Fruit fly (Drosophila melanogaster) whole organism, prepupa: ENCODE data around the gene Cp16.

ENCODE experiments used
- Blimp-1 ChIP-seq: fragments of 200-800 bp; sonication (Bioruptor generic); optimal IDR thresholded peaks from 3 replicates; lab custom pipeline; 2017; ENCODE audit warnings: missing biosample characterization, missing genetic modification characterization, mild to moderate bottlenecking, moderate library complexity, missing genetic modification reagents
- CG10631 ChIP-seq: fragments of 200-800 bp; sonication (Bioruptor generic); optimal IDR thresholded peaks from 2 replicates; lab custom pipeline; 2016; ENCODE audit warnings: missing biosample characterization, missing genetic modification characterization
- CG11902 ChIP-seq: fragments of 200-800 bp; sonication (Bioruptor generic); optimal IDR thresholded peaks from 3 replicates; lab custom pipeline; 2016; ENCODE audit warnings: missing biosample characterization, missing genetic modification characterization
- CG15336 ChIP-seq: fragments of 200-800 bp; sonication (Bioruptor generic); IDR thresholded peaks from 2 replicates; pipeline ENCODE4 v1.3.6; 2022; ENCODE audit warnings: missing biosample characterization, missing genetic modification characterization
- CG1621 ChIP-seq: fragments of 200-800 bp; sonication (Bioruptor generic); optimal IDR thresholded peaks from 3 replicates; lab custom pipeline; 2018; ENCODE audit warnings: missing biosample characterization, mild to moderate bottlenecking, missing genetic modification characterization
- CG32006 ChIP-seq: fragments of 200-800 bp; sonication (Bioruptor generic); optimal IDR thresholded peaks from 3 replicates; lab custom pipeline; 2017; ENCODE audit warnings: missing biosample characterization, mild to moderate bottlenecking, missing genetic modification characterization
- CG3919 ChIP-seq: fragments of 200-800 bp; sonication (Bioruptor generic); optimal IDR thresholded peaks from 3 replicates; lab custom pipeline; 2016; ENCODE audit warnings: missing biosample characterization, missing genetic modification characterization
- CG4318 ChIP-seq: fragments of 200-800 bp; sonication (Bioruptor generic); optimal IDR thresholded peaks from 3 replicates; lab custom pipeline; 2017; ENCODE audit warnings: missing biosample characterization, mild to moderate bottlenecking, missing genetic modification characterization
- CG6163 ChIP-seq: fragments of 200-800 bp; sonication (Bioruptor generic); IDR thresholded peaks from 3 replicates; pipeline ENCODE4 v1.3.6; 2022; ENCODE audit warnings: missing biosample characterization, missing genetic modification characterization
- CG6276 ChIP-seq: fragments of 200-800 bp; sonication (Bioruptor generic); optimal IDR thresholded peaks from 2 replicates; lab custom pipeline; 2017; ENCODE audit warnings: missing biosample characterization, mild to moderate bottlenecking, missing genetic modification characterization
- CG6808 ChIP-seq: fragments of 200-800 bp; sonication (Bioruptor generic); optimal IDR thresholded peaks from 3 replicates; lab custom pipeline; 2017; ENCODE audit warnings: missing biosample characterization, missing genetic modification characterization, mild to moderate bottlenecking, moderate library complexity, missing genetic modification reagents
- CG6854 ChIP-seq: fragments of 200-800 bp; sonication (Bioruptor generic); optimal IDR thresholded peaks from 2 replicates; lab custom pipeline; 2017; ENCODE audit warnings: missing biosample characterization, mild to moderate bottlenecking, missing genetic modification characterization
- CG7368 ChIP-seq: fragments of 200-800 bp; sonication (Bioruptor generic); optimal IDR thresholded peaks from 3 replicates; lab custom pipeline; 2016; ENCODE audit warnings: missing biosample characterization, missing genetic modification characterization
- CG8119 ChIP-seq: fragments of 200-800 bp; sonication (Bioruptor generic); IDR thresholded peaks from 3 replicates; pipeline ENCODE4 v1.3.6; 2022; ENCODE audit warnings: missing biosample characterization, missing genetic modification characterization
- CG8319 ChIP-seq: fragments of 200-800 bp; sonication (Bioruptor generic); optimal IDR thresholded peaks from 3 replicates; lab custom pipeline; 2016; ENCODE audit warnings: missing biosample characterization, missing genetic modification characterization
- CG9139 ChIP-seq: fragments of 200-800 bp; sonication (Bioruptor generic); optimal IDR thresholded peaks from 3 replicates; lab custom pipeline; 2017; ENCODE audit warnings: missing biosample characterization, mild to moderate bottlenecking, missing genetic modification characterization
- Eip75B ChIP-seq: fragments of 200-800 bp; sonication (Bioruptor generic); optimal IDR thresholded peaks from 3 replicates; lab custom pipeline; 2016; ENCODE audit warnings: missing biosample characterization, missing genetic modification characterization
- Eip78C ChIP-seq: fragments of 200-800 bp; sonication (Bioruptor generic); peaks from one replicate; lab custom pipeline; 2016; ENCODE audit warnings: missing biosample characterization, missing genetic modification characterization
- Eip93F ChIP-seq: fragments of 200-800 bp; sonication (Bioruptor generic); optimal IDR thresholded peaks from 2 replicates; lab custom pipeline; 2016; ENCODE audit warnings: missing biosample characterization, mild to moderate bottlenecking, missing genetic modification characterization
- Ets96B ChIP-seq: fragments of 200-800 bp; optimal IDR thresholded peaks from 2 replicates; lab custom pipeline; 2019; ENCODE audit warnings: missing biosample characterization, mild to moderate bottlenecking, missing genetic modification characterization, moderate library complexity
- Hr39 ChIP-seq: fragments of 200-800 bp; sonication (Bioruptor generic); optimal IDR thresholded peaks from 2 replicates; lab custom pipeline; 2016; ENCODE audit warnings: missing biosample characterization, missing genetic modification characterization
- Hr4 ChIP-seq: fragments of 200-800 bp; sonication (Bioruptor generic); optimal IDR thresholded peaks from 3 replicates; lab custom pipeline; 2016; ENCODE audit warnings: missing biosample characterization, missing genetic modification characterization
- Lpt ChIP-seq: fragments of 200-800 bp; sonication (Bioruptor generic); optimal IDR thresholded peaks from 3 replicates; lab custom pipeline; 2016; ENCODE audit warnings: missing biosample characterization, missing genetic modification characterization
- Met ChIP-seq: fragments of 200-800 bp; sonication (Bioruptor generic); optimal IDR thresholded peaks from 3 replicates; lab custom pipeline; 2016; ENCODE audit warnings: missing biosample characterization, missing genetic modification characterization
- Smox ChIP-seq: fragments of 200-800 bp; sonication (Bioruptor generic); optimal IDR thresholded peaks from 3 replicates; lab custom pipeline; 2016; ENCODE audit warnings: missing biosample characterization, missing genetic modification characterization
- Sox14 ChIP-seq: fragments of 200-800 bp; sonication (Bioruptor generic); optimal IDR thresholded peaks from 3 replicates; lab custom pipeline; 2016; ENCODE audit warnings: missing biosample characterization, missing genetic modification characterization
- Sox15 ChIP-seq: fragments of 200-800 bp; sonication (Bioruptor generic); optimal IDR thresholded peaks from 3 replicates; lab custom pipeline; 2016; ENCODE audit warnings: missing biosample characterization, missing genetic modification characterization
- acj6 ChIP-seq: fragments of 200-800 bp; sonication (Bioruptor generic); optimal IDR thresholded peaks from 3 replicates; lab custom pipeline; 2016; ENCODE audit warnings: missing biosample characterization, missing genetic modification characterization
- cyc ChIP-seq: fragments of 200-800 bp; sonication (Bioruptor generic); optimal IDR thresholded peaks from 3 replicates; lab custom pipeline; 2016; ENCODE audit warnings: missing biosample characterization, missing genetic modification characterization
- dac ChIP-seq: fragments of 200-800 bp; sonication (Bioruptor generic); optimal IDR thresholded peaks from 2 replicates; lab custom pipeline; 2017; ENCODE audit warnings: missing biosample characterization, mild to moderate bottlenecking, missing genetic modification characterization
- eg ChIP-seq: fragments of 200-800 bp; sonication (Bioruptor generic); IDR thresholded peaks from 3 replicates; pipeline ENCODE4 v1.3.6; 2022; ENCODE audit warnings: missing biosample characterization, missing genetic modification characterization
- esn ChIP-seq: fragments of 200-800 bp; sonication (Bioruptor generic); optimal IDR thresholded peaks from 2 replicates; lab custom pipeline; 2016; ENCODE audit warnings: missing biosample characterization, mild to moderate bottlenecking, missing genetic modification characterization, moderate library complexity
- fd59A ChIP-seq: fragments of 200-800 bp; sonication (Bioruptor generic); optimal IDR thresholded peaks from 2 replicates; lab custom pipeline; 2017; ENCODE audit warnings: missing biosample characterization, mild to moderate bottlenecking, missing genetic modification characterization, missing genetic modification reagents
- fkh ChIP-seq: fragments of 200-800 bp; sonication (Bioruptor generic); optimal IDR thresholded peaks from 3 replicates; lab custom pipeline; 2017; ENCODE audit warnings: missing biosample characterization, mild to moderate bottlenecking, missing genetic modification characterization, moderate library complexity
- lz ChIP-seq: fragments of 200-800 bp; sonication (Bioruptor generic); optimal IDR thresholded peaks from 3 replicates; lab custom pipeline; 2016; ENCODE audit warnings: missing biosample characterization, missing genetic modification characterization
- salr ChIP-seq, 2 experiments: fragments of 200-800 bp; sonication (Bioruptor generic); optimal IDR thresholded peaks; 3 replicates each; lab custom pipeline; 2016 to 2018; ENCODE audit warnings: missing biosample characterization in 2 of 2, missing genetic modification characterization in 2 of 2, mild to moderate bottlenecking in 1 of 2
- spab ChIP-seq: fragments of 200-800 bp; sonication (Bioruptor generic); optimal IDR thresholded peaks from 2 replicates; lab custom pipeline; 2017; ENCODE audit warnings: missing biosample characterization, mild to moderate bottlenecking, missing genetic modification characterization, missing genetic modification reagents
- svp ChIP-seq: fragments of 200-800 bp; sonication (Bioruptor generic); peaks from one replicate; lab custom pipeline; 2016; ENCODE audit warnings: missing biosample characterization, missing genetic modification characterization
- topi ChIP-seq: fragments of 200-800 bp; sonication (Bioruptor generic); optimal IDR thresholded peaks from 3 replicates; lab custom pipeline; 2016; ENCODE audit warnings: missing biosample characterization, missing genetic modification characterization
- vri ChIP-seq: fragments of 200-800 bp; sonication (Bioruptor generic); optimal IDR thresholded peaks from 3 replicates; lab custom pipeline; 2016; ENCODE audit warnings: missing biosample characterization, mild to moderate bottlenecking, missing genetic modification characterization

Cp16 gene

DNA sequence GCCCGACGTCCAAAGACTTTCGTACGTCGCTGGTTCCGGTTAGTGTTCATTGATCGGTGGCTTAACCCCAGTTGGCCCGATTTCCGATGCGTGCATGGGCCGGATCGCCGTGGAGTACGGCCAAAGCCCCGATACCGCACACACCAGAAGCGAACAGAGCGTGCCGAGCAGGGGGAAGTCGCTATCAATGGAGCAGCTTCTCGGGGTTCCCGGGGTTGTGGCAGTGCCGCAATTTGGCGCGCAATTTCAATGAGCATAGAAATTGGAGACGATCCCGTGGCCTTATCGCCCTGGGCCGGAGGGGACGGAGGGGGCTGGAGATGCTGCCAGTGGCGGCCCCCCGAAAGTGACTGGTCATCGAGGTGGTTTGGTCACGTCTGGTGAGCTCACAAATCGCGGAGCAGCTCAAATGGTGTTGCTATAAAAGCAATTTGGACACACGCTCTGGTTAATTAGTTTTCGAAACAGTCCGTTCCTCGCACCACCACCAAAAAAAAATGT lies at the start of gene Cp16:
Cp16 (plus strand) TSS at position 451 of the 501 bp plus-strand sequence.
- TF ChIP-seq svp (GFP tag; lab: Kevin White, UChicago): no peak
- TF ChIP-seq fd59A (GFP tag; lab: Kevin White, UChicago): no peak
- TF ChIP-seq CG6276 (GFP tag; lab: Kevin White, UChicago): no peak
- no peak for TF ChIP-seq Hr4 (GFP tag; lab: Kevin White, UChicago)
- TF ChIP-seq spab (GFP tag; lab: Kevin White, UChicago): no peak
- TF ChIP-seq esn (GFP tag; lab: Kevin White, UChicago): no peak
- TF ChIP-seq Eip78C: no peak
- no peak for TF ChIP-seq CG4318
- no peak for TF ChIP-seq Eip75B
- no peak for TF ChIP-seq CG1621 (tag; lab: Kevin White, UChicago)
- TF ChIP-seq CG9139 (GFP tag; lab: Kevin White, UChicago): no peak
- TF ChIP-seq, all 60 proteins: peak for 0

DNA sequence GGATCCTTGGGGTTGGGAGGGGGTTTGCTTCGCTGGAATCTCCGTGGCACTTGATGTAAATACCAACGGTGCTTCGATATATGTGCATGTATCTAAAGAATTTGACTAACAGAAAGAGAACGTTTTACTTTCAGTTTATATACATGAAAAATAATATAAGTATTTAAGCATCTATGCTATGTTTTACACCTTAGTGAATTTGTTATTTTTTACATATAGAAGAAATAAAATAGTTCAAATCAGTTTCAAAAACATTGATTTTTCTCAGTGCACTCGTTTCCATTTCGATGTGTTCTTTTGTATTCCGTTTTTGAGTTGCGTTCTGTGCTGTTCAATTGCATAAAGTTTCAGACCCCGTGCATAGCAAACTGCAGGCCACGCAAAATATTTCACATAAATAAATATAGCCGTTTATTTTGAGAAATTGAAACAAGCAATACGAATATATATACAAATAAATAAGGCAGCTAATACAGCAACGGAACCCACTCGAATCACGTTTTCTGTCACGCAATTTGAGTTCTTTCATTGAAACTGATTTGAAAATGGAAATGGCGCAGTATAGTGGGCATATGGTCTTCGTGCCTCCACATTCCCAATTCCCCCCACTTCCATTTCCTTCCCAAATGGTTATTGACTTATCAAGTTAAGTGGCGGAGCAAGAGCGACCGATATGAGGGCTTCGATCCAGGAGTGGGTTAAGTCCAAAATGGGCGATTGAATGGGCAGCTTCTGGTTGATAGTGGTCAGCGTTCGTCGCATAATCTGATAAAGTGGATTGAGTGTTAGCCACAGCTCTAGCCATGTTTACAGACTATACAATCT lies 49.0 kb upstream of the Cp16 start:
- TF ChIP-seq esn (GFP tag; lab: Kevin White, UChicago) (peak; percentile 27), Ets96B (peak; percentile 6), Eip78C (peak; percentile 67), Hr39 (GFP tag; lab: Kevin White, UChicago) (peak; percentile 4), vri (GFP tag; lab: Kevin White, UChicago) (peak; percentile 60), Met (GFP tag; lab: Kevin White, UChicago) (peak; percentile 6), topi (GFP tag; lab: Kevin White, UChicago) (peak; percentile 51), CG7368 (no peak), lz (GFP tag; lab: Kevin White, UChicago) (peak; percentile 21), CG10631 (GFP tag; lab: Kevin White, UChicago) (peak; percentile 26), cyc (peak; percentile 19), CG32006 (GFP tag; lab: Kevin White, UChicago) (no peak), eg (GFP tag; lab: Robert Waterston, UW) (peak; percentile 33; the same call in 1 of the 3 replicates), svp (GFP tag; lab: Kevin White, UChicago) (peak; percentile 68), CG8119 (no peak), Sox14 (GFP tag; lab: Kevin White, UChicago) (no peak), salr (GFP tag; optimal IDR thresholded peaks at IDR 0.05; lab: Kevin White, UChicago) (no peak), CG1621 (tag; lab: Kevin White, UChicago) (no peak)

DNA sequence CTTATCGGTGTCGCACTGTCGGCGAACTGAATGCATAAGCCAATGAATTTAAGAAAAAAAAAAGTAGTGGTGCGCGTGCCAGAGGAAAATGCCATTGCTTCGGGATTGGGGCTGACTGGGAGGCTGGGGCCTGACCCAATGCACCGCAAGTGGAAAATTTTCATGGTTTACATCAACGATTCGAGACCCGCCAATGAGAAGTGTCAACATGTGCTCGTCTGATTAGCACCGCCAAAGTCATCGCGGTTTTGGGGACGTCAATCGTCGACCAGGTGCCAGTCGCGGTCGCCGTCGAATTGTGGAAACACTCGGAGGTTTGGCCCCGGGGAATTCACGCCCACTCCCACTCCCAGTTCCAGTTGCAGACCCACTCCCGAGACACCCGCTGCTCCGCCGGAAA lies 48.0 kb upstream of the Cp16 start:
- no peak for TF ChIP-seq CG6808 (GFP tag; lab: Kevin White, UChicago)
- TF ChIP-seq CG8119: no peak
- TF ChIP-seq CG11902 (GFP tag; lab: Kevin White, UChicago): no peak
- peak; percentile 58 for TF ChIP-seq svp (GFP tag; lab: Kevin White, UChicago)
- 0 out of 3 replicates have a peak, but pooled peaks have one; percentile 8 for TF ChIP-seq CG6163 (GFP tag; lab: Robert Waterston, UW)
- TF ChIP-seq lz (GFP tag; lab: Kevin White, UChicago): no peak
- TF ChIP-seq Smox (GFP tag; lab: Kevin White, UChicago): no peak
- no peak for TF ChIP-seq Sox15 (GFP tag; lab: Kevin White, UChicago)
- TF ChIP-seq CG3919 (GFP tag; lab: Kevin White, UChicago): no peak
- TF ChIP-seq CG15336 (GFP tag; lab: Robert Waterston, UW): no peak
- no peak for TF ChIP-seq acj6 (GFP tag; lab: Kevin White, UChicago)
- no peak for TF ChIP-seq Lpt (GFP tag; lab: Kevin White, UChicago)
- no peak for TF ChIP-seq Met (GFP tag; lab: Kevin White, UChicago)
- peak; percentile 80 for TF ChIP-seq fkh (GFP tag; lab: Kevin White, UChicago)
- no peak for TF ChIP-seq CG8319 (GFP tag; lab: Kevin White, UChicago)
- TF ChIP-seq topi (GFP tag; lab: Kevin White, UChicago): no peak
- TF ChIP-seq Eip93F (GFP tag; lab: Kevin White, UChicago): no peak
- no peak for TF ChIP-seq CG4318
- TF ChIP-seq Ets96B: no peak
- no peak for TF ChIP-seq Blimp-1 (GFP tag; lab: Kevin White, UChicago)
- TF ChIP-seq CG1621 (tag; lab: Kevin White, UChicago): no peak
- TF ChIP-seq dac (GFP tag; lab: Kevin White, UChicago): no peak
- TF ChIP-seq CG6854 (GFP tag; lab: Kevin White, UChicago): no peak
- no peak for TF ChIP-seq salr (GFP tag; optimal IDR thresholded peaks at IDR 0.05; lab: Kevin White, UChicago)
